Worm (Caenorhabditis elegans) whole organism, L4 larva: Measurements from ENCODE around the gene C05G5.5.
A peak's percentile ranks its signal among the peaks of the same experiment; 100 is the strongest.

Experiments
- D1046.2 ChIP-seq: fragments of 200-800 bp; sonication (Bioruptor generic); IDR thresholded peaks from 2 replicates; pipeline ENCODE4 v1.3.6; 2022; ENCODE audit warnings: missing genetic modification characterization, missing compliant biosample characterization
- F26F4.8 ChIP-seq: fragments of 200-800 bp; sonication (Bioruptor generic); conservative IDR thresholded peaks from 2 replicates; pipeline ENCODE4 v1.3.6; 2022; ENCODE audit warnings: missing genetic modification characterization, missing compliant biosample characterization
- F37D6.2 ChIP-seq: sonication (generic microtip); optimal IDR thresholded peaks from 2 replicates; lab custom pipeline; 2016; ENCODE audit warnings: mild to moderate bottlenecking, missing genetic modification characterization, missing compliant biosample characterization
- F44E2.7 ChIP-seq: fragments of 200-800 bp; sonication (Bioruptor generic); IDR thresholded peaks from 2 replicates; pipeline ENCODE4 v2.1.2; 2022; ENCODE audit warnings: missing genetic modification characterization, missing compliant biosample characterization
- F49E8.2 ChIP-seq: sonication (generic microtip); optimal IDR thresholded peaks from 2 replicates; lab custom pipeline; 2016; ENCODE audit warnings: missing compliant biosample characterization, mild to moderate bottlenecking, missing genetic modification characterization, borderline replicate concordance
- R02D3.7 ChIP-seq: fragments of 150-350 bp; sonication (generic microtip); optimal IDR thresholded peaks from 3 replicates; lab custom pipeline; 2014; ENCODE audit warnings: missing biosample characterization, missing genetic modification characterization
- Y105C5A.15 ChIP-seq: fragments of 200-800 bp; sonication (Bioruptor generic); IDR thresholded peaks from 2 replicates; pipeline ENCODE4 v1.3.6; 2022; ENCODE audit warnings: missing genetic modification characterization, missing compliant biosample characterization
- Y75B8A.6 ChIP-seq: fragments of 200-800 bp; sonication (Bioruptor generic); IDR thresholded peaks from 2 replicates; pipeline ENCODE4 v1.3.6; 2022; ENCODE audit warnings: missing genetic modification reagents, missing genetic modification characterization, missing compliant biosample characterization
- ZK546.5 ChIP-seq, 2 experiments: sonication (generic microtip); optimal IDR thresholded peaks; 2 replicates each; lab custom pipeline; 2017; ENCODE audit warnings: missing biosample characterization in 2 of 2, missing genetic modification characterization in 2 of 2
- aha-1 ChIP-seq: fragments of 150-350 bp; peaks from one replicate; lab custom pipeline; 2014; ENCODE audit warnings: missing biosample characterization, missing genetic modification characterization
- aly-2 ChIP-seq: sonication (generic microtip); optimal IDR thresholded peaks from 2 replicates; lab custom pipeline; 2018; ENCODE audit warnings: missing biosample characterization, missing genetic modification characterization
- ama-1 ChIP-seq: fragments of 150-350 bp; optimal IDR thresholded peaks from 2 replicates; lab custom pipeline; 2014; ENCODE audit warnings: inconsistent platforms, mixed read lengths
- attf-4 ChIP-seq: sonication (generic microtip); optimal IDR thresholded peaks from 3 replicates; lab custom pipeline; 2017; ENCODE audit warnings: missing biosample characterization, missing genetic modification characterization
- ceh-20 ChIP-seq: fragments of 200-800 bp; sonication (Bioruptor generic); IDR thresholded peaks from 2 replicates; pipeline ENCODE4 v1.3.6; 2022; ENCODE audit warnings: missing genetic modification reagents, missing genetic modification characterization, missing compliant biosample characterization
- ceh-28 ChIP-seq: fragments of 150-350 bp; optimal IDR thresholded peaks from 2 replicates; lab custom pipeline; 2014; ENCODE audit warnings: missing biosample characterization, missing genetic modification reagents, missing genetic modification characterization
- ceh-32 ChIP-seq: sonication (generic microtip); optimal IDR thresholded peaks from 2 replicates; lab custom pipeline; 2016; ENCODE audit warnings: mild to moderate bottlenecking, missing genetic modification characterization, missing compliant biosample characterization; ENCODE audit not compliant: poor library complexity
- ceh-62 ChIP-seq: sonication (generic microtip); optimal IDR thresholded peaks from 2 replicates; lab custom pipeline; 2017; ENCODE audit warnings: missing biosample characterization, missing genetic modification characterization
- ctbp-1 ChIP-seq: fragments of 200-800 bp; sonication (Bioruptor generic); IDR thresholded peaks from 2 replicates; pipeline ENCODE4 v1.3.6; 2022; ENCODE audit warnings: missing genetic modification reagents, missing genetic modification characterization, missing compliant biosample characterization
- dmd-6 ChIP-seq: fragments of 200-800 bp; sonication (Bioruptor generic); IDR thresholded peaks from 2 replicates; pipeline ENCODE4 v1.3.6; 2022; ENCODE audit warnings: missing genetic modification reagents, missing genetic modification characterization, missing compliant biosample characterization
- dmd-8 ChIP-seq: fragments of 200-800 bp; sonication (Bioruptor generic); IDR thresholded peaks from 2 replicates; pipeline ENCODE4 v1.3.6; 2022; ENCODE audit warnings: missing genetic modification characterization, missing compliant biosample characterization
- dmd-9 ChIP-seq: fragments of 200-800 bp; sonication (Bioruptor generic); IDR thresholded peaks from 2 replicates; pipeline ENCODE4 v1.3.6; 2022; ENCODE audit warnings: missing genetic modification reagents, missing genetic modification characterization, missing compliant biosample characterization
- dpl-1 ChIP-seq: fragments of 150-350 bp; optimal IDR thresholded peaks from 2 replicates; lab custom pipeline; 2014; ENCODE audit warnings: missing biosample characterization, missing genetic modification reagents, missing genetic modification characterization
- dve-1 ChIP-seq: sonication (generic microtip); optimal IDR thresholded peaks from 2 replicates; lab custom pipeline; 2017; ENCODE audit warnings: antibody characterized with exemption, mild to moderate bottlenecking, missing genetic modification characterization, missing compliant biosample characterization; ENCODE audit not compliant: insufficient read depth
- egl-27 ChIP-seq: sonication (generic microtip); optimal IDR thresholded peaks from 3 replicates; lab custom pipeline; 2017; ENCODE audit warnings: missing biosample characterization, missing genetic modification reagents, missing genetic modification characterization
- fkh-10 ChIP-seq: fragments of 150-350 bp; optimal IDR thresholded peaks from 2 replicates; lab custom pipeline; 2014; ENCODE audit warnings: missing biosample characterization, missing genetic modification reagents, missing genetic modification characterization
- gei-8 ChIP-seq: fragments of 200-800 bp; sonication (Bioruptor generic); optimal IDR thresholded peaks from 2 replicates; lab custom pipeline; 2018; ENCODE audit warnings: mild to moderate bottlenecking, missing genetic modification characterization, missing compliant biosample characterization
- hlh-30 ChIP-seq: sonication (generic microtip); optimal IDR thresholded peaks from 2 replicates; lab custom pipeline; 2017; ENCODE audit warnings: antibody characterized with exemption, mild to moderate bottlenecking, missing genetic modification characterization, missing compliant biosample characterization; ENCODE audit not compliant: insufficient read depth
- lin-1 ChIP-seq: fragments of 200-800 bp; sonication (Bioruptor generic); IDR thresholded peaks from 2 replicates; pipeline ENCODE4 v1.3.6; 2022; ENCODE audit warnings: missing genetic modification reagents, missing genetic modification characterization, missing compliant biosample characterization
- lin-13 ChIP-seq: fragments of 150-350 bp; optimal IDR thresholded peaks from 2 replicates; lab custom pipeline; 2014; ENCODE audit warnings: missing biosample characterization, missing genetic modification reagents, missing genetic modification characterization
- lin-29 ChIP-seq: fragments of 200-800 bp; sonication (Bioruptor generic); IDR thresholded peaks from 2 replicates; pipeline ENCODE4 v1.3.6; 2022; ENCODE audit warnings: missing genetic modification reagents, missing genetic modification characterization, missing compliant biosample characterization
- lin-38 ChIP-seq: fragments of 200-800 bp; sonication (Bioruptor generic); IDR thresholded peaks from 2 replicates; pipeline ENCODE4 v1.3.6; 2022; ENCODE audit warnings: missing genetic modification reagents, missing genetic modification characterization, missing compliant biosample characterization
- lin-39 ChIP-seq: fragments of 150-350 bp; optimal IDR thresholded peaks from 2 replicates; lab custom pipeline; 2014; ENCODE audit warnings: missing biosample characterization, missing genetic modification reagents, missing genetic modification characterization
- lir-3 ChIP-seq: sonication (generic microtip); optimal IDR thresholded peaks from 2 replicates; lab custom pipeline; 2016; ENCODE audit warnings: mild to moderate bottlenecking, missing genetic modification characterization, missing compliant biosample characterization
- lsy-2 ChIP-seq, 2 experiments: fragments of 150-350 bp in 1 of 2; sonication (generic microtip) in 1 of 2; optimal IDR thresholded peaks; 2 replicates each; lab custom pipeline; 2014 to 2017; ENCODE audit warnings: missing biosample characterization in 2 of 2, missing genetic modification characterization in 2 of 2
- madf-5 ChIP-seq, 2 experiments: fragments of 200-800 bp; sonication (Bioruptor generic); IDR thresholded peaks; 2 replicates each; pipeline ENCODE4 v1.3.6; 2022; ENCODE audit warnings: missing compliant biosample characterization in 2 of 2, missing genetic modification characterization in 2 of 2
- madf-9 ChIP-seq: fragments of 200-800 bp; sonication (Bioruptor generic); conservative IDR thresholded peaks from 2 replicates; pipeline ENCODE4 v1.3.6; 2022; ENCODE audit warnings: missing genetic modification reagents, missing genetic modification characterization, missing compliant biosample characterization
- mdl-1 ChIP-seq, 2 experiments: fragments of 150-350 bp in 1 of 2; sonication (generic microtip) in 1 of 2; optimal IDR thresholded peaks; 2 replicates each; lab custom pipeline; 2014 to 2017; ENCODE audit warnings: missing biosample characterization in 2 of 2, missing genetic modification characterization in 2 of 2
- mxl-2 ChIP-seq: fragments of 200-800 bp; sonication (Bioruptor generic); conservative IDR thresholded peaks from 2 replicates; pipeline ENCODE4 v1.3.6; 2022; ENCODE audit warnings: missing genetic modification reagents, missing genetic modification characterization, missing compliant biosample characterization
- nhr-102 ChIP-seq: sonication (generic microtip); optimal IDR thresholded peaks from 2 replicates; lab custom pipeline; 2016; ENCODE audit warnings: mild to moderate bottlenecking, missing genetic modification characterization, moderate library complexity, missing compliant biosample characterization
- nhr-111 ChIP-seq: fragments of 200-800 bp; sonication (Bioruptor generic); optimal IDR thresholded peaks from 2 replicates; lab custom pipeline; 2018; ENCODE audit warnings: mild to moderate bottlenecking, missing genetic modification characterization, missing compliant biosample characterization
- nhr-28 ChIP-seq: fragments of 150-350 bp; optimal IDR thresholded peaks from 2 replicates; lab custom pipeline; 2014; ENCODE audit warnings: missing biosample characterization, missing genetic modification characterization
- nhr-41 ChIP-seq: fragments of 200-800 bp; sonication (Bioruptor generic); IDR thresholded peaks from 2 replicates; pipeline ENCODE4 v1.3.6; 2022; ENCODE audit warnings: missing genetic modification reagents, missing genetic modification characterization, missing compliant biosample characterization
- pha-4 ChIP-seq, 2 experiments: fragments of 150-350 bp in 1 of 2; fragments of 200-800 bp in 1 of 2; sonication (Bioruptor generic) in 1 of 2; IDR thresholded peaks in 1 of 2; optimal IDR thresholded peaks in 1 of 2; 2 replicates each; pipeline versions ENCODE4 v1.3.6 to Lab custom; 2014 to 2022; ENCODE audit warnings: missing genetic modification characterization in 2 of 2, missing genetic modification reagents in 2 of 2, missing biosample characterization in 1 of 2, missing compliant biosample characterization in 1 of 2
- saeg-2 ChIP-seq: fragments of 200-800 bp; sonication (Bioruptor generic); IDR thresholded peaks from 2 replicates; pipeline ENCODE4 v1.3.6; 2022; ENCODE audit warnings: missing genetic modification reagents, missing genetic modification characterization, missing compliant biosample characterization
- sdz-12 ChIP-seq: fragments of 200-800 bp; sonication (Bioruptor generic); optimal IDR thresholded peaks from 2 replicates; lab custom pipeline; 2018; ENCODE audit warnings: mild to moderate bottlenecking, missing genetic modification characterization, missing compliant biosample characterization
- skn-1 ChIP-seq: fragments of 150-350 bp; optimal IDR thresholded peaks from 2 replicates; lab custom pipeline; 2014; ENCODE audit warnings: missing biosample characterization, missing genetic modification characterization
- unc-39 ChIP-seq: sonication (generic microtip); optimal IDR thresholded peaks from 2 replicates; lab custom pipeline; 2017; ENCODE audit warnings: missing biosample characterization, missing genetic modification characterization
- zfp-3 ChIP-seq: fragments of 200-800 bp; sonication (Bioruptor generic); conservative IDR thresholded peaks from 2 replicates; pipeline ENCODE4 v1.3.6; 2022; ENCODE audit warnings: missing genetic modification reagents, missing genetic modification characterization, missing compliant biosample characterization
- zip-2 ChIP-seq: fragments of 150-350 bp; optimal IDR thresholded peaks from 2 replicates; lab custom pipeline; 2014; ENCODE audit warnings: missing biosample characterization, missing genetic modification characterization
- ztf-11 ChIP-seq: fragments of 150-350 bp; optimal IDR thresholded peaks from 2 replicates; lab custom pipeline; 2014; ENCODE audit warnings: missing biosample characterization, missing genetic modification characterization
- ztf-7 ChIP-seq: fragments of 150-350 bp; optimal IDR thresholded peaks from 2 replicates; lab custom pipeline; 2014; ENCODE audit warnings: missing biosample characterization, missing genetic modification characterization

Gene C05G5.5

ce11 chrX:14804706-14805105 lies 43.8 kb upstream of the C05G5.5 start:
- TF ChIP-seq zip-2 (peak; percentile 19), sdz-12 (no peak), fkh-10 (GFP tag; lab: Kevin White, UChicago) (no peak), ceh-28 (tag; lab: Kevin White, UChicago) (no peak), hlh-30 (tag; lab: Kevin White, UChicago) (peak; percentile 43), lin-1 (GFP tag; lab: Robert Waterston, UW) (0 out of 2 replicates have a peak, but pooled peaks have one; percentile 54), dmd-8 (peak; percentile 89), ama-1 (no peak), ctbp-1 (GFP tag; lab: Robert Waterston, UW) (peak; percentile 57; the same call in 1 of the 2 replicates), nhr-41 (GFP tag; lab: Robert Waterston, UW) (0 out of 2 replicates have a peak, but pooled peaks have one; percentile 55), dmd-9 (GFP tag; lab: Robert Waterston, UW) (peak; percentile 68), mxl-2 (GFP tag; lab: Robert Waterston, UW) (peak; percentile 73; the same call in 1 of the 2 replicates), aha-1 (tag; lab: Kevin White, UChicago) (peak; percentile 97), dve-1 (tag; lab: Kevin White, UChicago) (peak; percentile 64), ztf-7 (tag; lab: Kevin White, UChicago) (peak; percentile 35), pha-4 (GFP tag; IDR thresholded peaks at IDR 0.05; lab: Robert Waterston, UW) (peak; percentile 87), pha-4 (tag; optimal IDR thresholded peaks at IDR 0.05; lab: Kevin White, UChicago) (no peak), F26F4.8 (GFP tag; lab: Robert Waterston, UW) (peak; percentile 80), nhr-28 (tag; lab: Kevin White, UChicago) (peak; percentile 13), skn-1 (no peak), dpl-1 (GFP tag; lab: Kevin White, UChicago) (no peak), lin-38 (GFP tag; lab: Robert Waterston, UW) (peak; percentile 76; the same call in 1 of the 2 replicates), lin-29 (GFP tag; lab: Robert Waterston, UW) (peak; percentile 64; the same call in 1 of the 2 replicates), madf-9 (GFP tag; lab: Robert Waterston, UW) (peak; percentile 82), madf-5 (GFP tag; IDR thresholded peaks at IDR 0.05; lab: Robert Waterston, UW) (0 out of 4 replicates have a peak, but pooled peaks of 1 of the 2 experiments have one; percentile 68), lin-13 (GFP tag; lab: Kevin White, UChicago) (no peak), aly-2 (tag; lab: Kevin White, UChicago) (no peak), egl-27 (no peak), lin-39 (tag; lab: Kevin White, UChicago) (no peak), ceh-62 (tag; lab: Kevin White, UChicago) (no peak), D1046.2 (peak; percentile 80; the same call in 1 of the 2 replicates), R02D3.7 (tag; lab: Kevin White, UChicago) (no peak), zfp-3 (GFP tag; lab: Robert Waterston, UW) (peak; percentile 66), ztf-11 (tag; lab: Kevin White, UChicago) (no peak), saeg-2 (peak; percentile 86), Y105C5A.15 (peak; percentile 90), F37D6.2 (tag; lab: Kevin White, UChicago) (peak; percentile 36), lsy-2 (tag; optimal IDR thresholded peaks at IDR 0.05; lab: Kevin White, UChicago) (peak in 1 of 2 experiments; percentile 45), F49E8.2 (tag; lab: Kevin White, UChicago) (no peak), dmd-6 (peak; percentile 76), F44E2.7 (GFP tag; lab: Robert Waterston, UW) (0 out of 2 replicates have a peak, but pooled peaks have one; percentile 40), unc-39 (tag; lab: Kevin White, UChicago) (no peak), Y75B8A.6 (GFP tag; lab: Robert Waterston, UW) (no peak; the same call in 1 of the 2 replicates), ZK546.5 (tag; optimal IDR thresholded peaks at IDR 0.05; lab: Kevin White, UChicago) (no peak), ceh-20 (GFP tag; lab: Robert Waterston, UW) (peak; percentile 67), ceh-32 (tag; lab: Kevin White, UChicago) (no peak), gei-8 (GFP tag; lab: Kevin White, UChicago) (peak; percentile 40), lir-3 (tag; lab: Kevin White, UChicago) (peak; percentile 53), nhr-102 (tag; lab: Kevin White, UChicago) (peak; percentile 68), attf-4 (tag; lab: Kevin White, UChicago) (no peak), nhr-111 (GFP tag; lab: Kevin White, UChicago) (peak; percentile 79), mdl-1 (tag; optimal IDR thresholded peaks at IDR 0.05; lab: Kevin White, UChicago) (no peak)
